Worm (Caenorhabditis elegans) whole organism, mixed stage, embryonic: ENCODE measurements around the gene srh-39.

Experiments used
- bed-3 ChIP-seq: fragments of 200-800 bp; sonication (Bioruptor generic); optimal IDR thresholded peaks from 3 replicates; lab custom pipeline; 2018; ENCODE audit warnings: mild to moderate bottlenecking, missing genetic modification characterization, moderate library complexity, missing compliant biosample characterization
- blmp-1 ChIP-seq: fragments of 150-350 bp; optimal IDR thresholded peaks from 2 replicates; lab custom pipeline; 2014; ENCODE audit warnings: missing biosample characterization, missing genetic modification characterization
- ceh-39 ChIP-seq: fragments of 150-350 bp; optimal IDR thresholded peaks from 2 replicates; lab custom pipeline; 2014; ENCODE audit warnings: missing biosample characterization, missing genetic modification characterization
- ceh-43 ChIP-seq: fragments of 200-800 bp; sonication (Bioruptor generic); optimal IDR thresholded peaks from 2 replicates; lab custom pipeline; 2018; ENCODE audit warnings: mild to moderate bottlenecking, missing genetic modification characterization, moderate library complexity, missing compliant biosample characterization
- ceh-83 ChIP-seq: fragments of 200-800 bp; sonication (Bioruptor generic); optimal IDR thresholded peaks from 2 replicates; lab custom pipeline; 2018; ENCODE audit warnings: mild to moderate bottlenecking, missing genetic modification characterization, missing compliant biosample characterization
- ces-1 ChIP-seq: fragments of 150-350 bp; optimal IDR thresholded peaks from 2 replicates; lab custom pipeline; 2014; ENCODE audit warnings: missing biosample characterization, missing genetic modification reagents, missing genetic modification characterization
- cnd-1 ChIP-seq: fragments of 200-800 bp; sonication (Bioruptor generic); optimal IDR thresholded peaks from 2 replicates; lab custom pipeline; 2018; ENCODE audit warnings: mild to moderate bottlenecking, missing genetic modification characterization, missing compliant biosample characterization
- drap-1 ChIP-seq: fragments of 200-800 bp; sonication (Bioruptor generic); optimal IDR thresholded peaks from 3 replicates; lab custom pipeline; 2018; ENCODE audit warnings: mild to moderate bottlenecking, missing genetic modification characterization, missing compliant biosample characterization
- elt-1 ChIP-seq: sonication (generic microtip); optimal IDR thresholded peaks from 2 replicates; lab custom pipeline; 2017; ENCODE audit warnings: missing genetic modification characterization, mild to moderate bottlenecking, missing compliant biosample characterization, antibody characterized with exemption, moderate library complexity, borderline replicate concordance; ENCODE audit not compliant: insufficient read depth
- flh-1 ChIP-seq: fragments of 200-800 bp; sonication (Bioruptor generic); optimal IDR thresholded peaks from 2 replicates; lab custom pipeline; 2018; ENCODE audit warnings: mild to moderate bottlenecking, missing genetic modification characterization, moderate library complexity, missing compliant biosample characterization
- ham-2 ChIP-seq: fragments of 200-800 bp; sonication (Bioruptor generic); optimal IDR thresholded peaks from 2 replicates; lab custom pipeline; 2018; ENCODE audit warnings: mild to moderate bottlenecking, missing genetic modification characterization, missing compliant biosample characterization
- hlh-1 ChIP-seq: fragments of 150-350 bp; optimal IDR thresholded peaks from 2 replicates; lab custom pipeline; 2014; ENCODE audit warnings: missing biosample characterization, missing genetic modification reagents, missing genetic modification characterization
- lin-13 ChIP-seq: fragments of 150-350 bp; optimal IDR thresholded peaks from 2 replicates; lab custom pipeline; 2014; ENCODE audit warnings: missing biosample characterization, missing genetic modification characterization
- lin-32 ChIP-seq: fragments of 200-800 bp; sonication (Bioruptor generic); optimal IDR thresholded peaks from 2 replicates; lab custom pipeline; 2018; ENCODE audit warnings: mild to moderate bottlenecking, missing genetic modification characterization, missing compliant biosample characterization
- lsy-2 ChIP-seq: fragments of 150-350 bp; optimal IDR thresholded peaks from 2 replicates; lab custom pipeline; 2014; ENCODE audit warnings: missing biosample characterization, missing genetic modification characterization
- mep-1 ChIP-seq: fragments of 150-350 bp; optimal IDR thresholded peaks from 2 replicates; lab custom pipeline; 2017; ENCODE audit warnings: missing biosample characterization, missing genetic modification reagents, missing genetic modification characterization, inconsistent platforms
- mls-2 ChIP-seq: sonication (generic microtip); optimal IDR thresholded peaks from 2 replicates; lab custom pipeline; 2016; ENCODE audit warnings: mild to moderate bottlenecking, missing genetic modification characterization, moderate library complexity, missing compliant biosample characterization
- nhr-12 ChIP-seq: fragments of 150-350 bp; optimal IDR thresholded peaks from 2 replicates; lab custom pipeline; 2014; ENCODE audit warnings: missing biosample characterization, missing genetic modification characterization
- nhr-2 ChIP-seq: fragments of 150-350 bp; optimal IDR thresholded peaks from 2 replicates; lab custom pipeline; 2014; ENCODE audit warnings: missing biosample characterization, missing genetic modification characterization
- nhr-28 ChIP-seq: fragments of 150-350 bp; optimal IDR thresholded peaks from 2 replicates; lab custom pipeline; 2014; ENCODE audit warnings: missing biosample characterization, missing genetic modification characterization
- pha-4 ChIP-seq: fragments of 150-350 bp; optimal IDR thresholded peaks from 2 replicates; lab custom pipeline; 2018; ENCODE audit warnings: missing biosample characterization, missing genetic modification reagents, missing genetic modification characterization
- sem-2 ChIP-seq: fragments of 200-800 bp; sonication (Bioruptor generic); optimal IDR thresholded peaks from 2 replicates; lab custom pipeline; 2018; ENCODE audit warnings: mild to moderate bottlenecking, missing genetic modification characterization, missing compliant biosample characterization
- tbx-8 ChIP-seq: fragments of 200-800 bp; sonication (Bioruptor generic); optimal IDR thresholded peaks from 2 replicates; lab custom pipeline; 2018; ENCODE audit warnings: mild to moderate bottlenecking, missing genetic modification characterization, moderate library complexity, missing compliant biosample characterization
- unc-120 ChIP-seq: sonication (generic microtip); optimal IDR thresholded peaks from 2 replicates; lab custom pipeline; 2017; ENCODE audit warnings: missing genetic modification characterization, missing compliant biosample characterization; ENCODE audit not compliant: poor library complexity, severe bottlenecking
- unc-39 ChIP-seq: fragments of 150-350 bp; optimal IDR thresholded peaks from 2 replicates; lab custom pipeline; 2014; ENCODE audit warnings: missing biosample characterization, missing genetic modification characterization
- unc-62 ChIP-seq: fragments of 150-350 bp; optimal IDR thresholded peaks from 2 replicates; lab custom pipeline; 2014; ENCODE audit warnings: missing biosample characterization, missing genetic modification reagents, missing genetic modification characterization
- zip-8 ChIP-seq: fragments of 150-350 bp; optimal IDR thresholded peaks from 2 replicates; lab custom pipeline; 2014; ENCODE audit warnings: missing biosample characterization, missing genetic modification characterization
- ztf-11 ChIP-seq: fragments of 150-350 bp; optimal IDR thresholded peaks from 2 replicates; lab custom pipeline; 2014; ENCODE audit warnings: missing biosample characterization, missing genetic modification characterization

srh-39 gene

DNA sequence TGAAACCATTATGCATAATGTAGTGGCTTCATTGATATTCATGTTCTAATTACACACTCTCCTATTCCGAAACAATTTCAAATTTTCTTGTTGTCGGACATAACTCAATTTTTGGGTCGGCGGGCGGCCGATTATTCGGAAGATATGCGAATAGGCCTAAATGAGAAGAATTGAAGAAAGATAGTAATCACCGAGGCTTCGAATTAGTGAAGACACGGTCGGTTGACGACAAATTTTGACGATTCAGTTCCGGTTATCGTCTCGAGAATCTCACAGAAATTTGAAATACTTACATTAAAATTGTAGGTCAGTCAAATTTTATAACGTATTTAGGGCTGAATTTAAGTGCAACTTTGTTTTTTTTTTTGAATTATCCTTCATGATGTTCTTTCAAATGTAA is 37.8 kb upstream of the srh-39 start:
- peak; percentile 62 for TF ChIP-seq elt-1 (tag; lab: Kevin White, UChicago)
- TF ChIP-seq ces-1: peak; percentile 86
- no peak for TF ChIP-seq bed-3 (GFP tag; lab: Kevin White, UChicago)
- TF ChIP-seq, all 35 proteins: peak for 2

DNA sequence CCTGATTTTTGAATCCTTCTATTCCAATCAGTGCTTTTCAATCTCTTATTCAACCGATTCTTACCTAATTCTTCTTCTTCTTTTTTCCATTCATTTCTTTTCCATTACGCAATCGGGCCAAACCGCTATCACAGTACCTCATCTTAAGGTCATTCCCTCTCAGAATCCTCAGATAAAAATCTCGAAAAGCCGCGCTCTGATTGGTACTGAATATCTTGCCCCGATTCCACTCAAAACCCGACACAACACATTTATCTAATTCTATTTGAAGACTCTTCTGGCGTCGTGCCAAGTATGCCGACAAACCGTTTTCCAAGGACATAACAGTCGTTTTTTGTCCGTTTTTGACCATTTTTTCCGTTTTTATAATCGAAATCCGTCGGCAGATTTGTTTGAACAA is 36.5 kb upstream of the srh-39 start:
- TF ChIP-seq zip-8 (tag; lab: Kevin White, UChicago): peak; percentile 36
- peak; percentile 97 for TF ChIP-seq elt-1 (tag; lab: Kevin White, UChicago)
- no peak for TF ChIP-seq lsy-2 (tag; lab: Kevin White, UChicago)
- TF ChIP-seq, all 35 proteins: peak for 2

DNA sequence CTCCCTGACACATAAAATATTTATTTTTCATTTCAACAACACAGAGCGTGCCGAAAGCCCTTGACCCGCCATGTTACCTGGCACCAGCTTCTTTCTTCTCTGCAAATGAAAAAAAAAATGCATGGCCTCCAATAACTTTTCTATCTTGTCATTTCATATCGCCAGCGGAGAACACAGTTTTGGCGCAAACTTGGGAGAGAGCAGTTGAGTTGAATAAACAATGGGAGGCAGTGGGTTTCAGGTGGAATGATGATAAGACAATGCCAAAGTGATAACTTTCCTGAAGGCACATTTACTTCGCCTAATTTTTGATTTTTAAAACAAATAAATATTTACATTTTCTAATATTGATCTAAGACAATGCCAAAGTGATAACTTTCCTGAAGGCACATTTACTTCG is 35.9 kb upstream of the srh-39 start:
- TF ChIP-seq ces-1 (no peak), nhr-28 (tag; lab: Kevin White, UChicago) (no peak), lin-32 (GFP tag; lab: Kevin White, UChicago) (no peak), flh-1 (GFP tag; lab: Kevin White, UChicago) (no peak), mls-2 (tag; lab: Kevin White, UChicago) (no peak)

DNA sequence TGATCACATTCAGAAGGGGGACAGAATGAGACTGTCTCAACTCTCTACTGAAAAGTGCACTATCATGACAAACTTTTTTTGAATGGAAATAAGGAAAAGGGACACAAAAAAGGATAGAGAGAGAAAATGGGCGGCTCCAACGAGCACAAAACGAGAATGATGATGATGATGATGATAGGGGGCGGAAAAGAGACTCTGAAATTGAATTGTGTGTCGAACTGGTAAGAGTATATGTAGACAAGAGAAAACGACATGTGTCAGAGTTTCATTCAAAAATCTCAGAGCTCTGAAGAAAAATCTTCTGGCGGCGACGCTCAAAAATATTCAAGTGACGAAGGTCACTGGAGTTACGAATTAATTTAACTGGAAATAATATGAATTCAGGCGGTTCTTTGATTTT is 29.9 kb upstream of the srh-39 start:
- TF ChIP-seq ces-1 (peak; percentile 52), lin-13 (tag; lab: Kevin White, UChicago) (no peak)

DNA sequence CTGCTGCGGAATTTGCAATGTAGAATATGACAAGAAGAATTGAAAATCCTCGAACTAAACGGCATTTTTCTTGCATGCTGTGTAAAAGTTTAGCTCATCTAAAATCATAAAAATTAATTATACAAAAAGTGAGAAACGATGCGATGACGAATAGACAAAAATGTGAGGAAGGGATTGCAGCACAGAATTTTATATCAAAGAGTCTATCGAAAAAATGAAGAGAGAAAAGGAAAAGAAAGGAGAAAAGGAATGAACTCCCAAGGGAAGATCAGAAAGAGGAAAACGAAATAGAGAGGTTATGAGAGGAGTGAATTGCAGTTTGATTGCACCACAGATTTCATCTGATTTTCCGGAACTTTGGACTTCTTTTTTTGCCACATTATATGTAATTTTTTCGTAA is 28.9 kb upstream of the srh-39 start, which contains the start of gene glr-4:
Gene glr-4, minus strand, starts transcription at position 101 of the 400 bp plus-strand sequence.
- TF ChIP-seq ztf-11 (tag; lab: Kevin White, UChicago): no peak
- TF ChIP-seq cnd-1: no peak
- TF ChIP-seq ceh-43 (GFP tag; lab: Kevin White, UChicago): no peak
- no peak for TF ChIP-seq unc-62 (GFP tag; lab: Kevin White, UChicago)
- no peak for TF ChIP-seq nhr-28 (tag; lab: Kevin White, UChicago)
- peak; percentile 5 for TF ChIP-seq ces-1

DNA sequence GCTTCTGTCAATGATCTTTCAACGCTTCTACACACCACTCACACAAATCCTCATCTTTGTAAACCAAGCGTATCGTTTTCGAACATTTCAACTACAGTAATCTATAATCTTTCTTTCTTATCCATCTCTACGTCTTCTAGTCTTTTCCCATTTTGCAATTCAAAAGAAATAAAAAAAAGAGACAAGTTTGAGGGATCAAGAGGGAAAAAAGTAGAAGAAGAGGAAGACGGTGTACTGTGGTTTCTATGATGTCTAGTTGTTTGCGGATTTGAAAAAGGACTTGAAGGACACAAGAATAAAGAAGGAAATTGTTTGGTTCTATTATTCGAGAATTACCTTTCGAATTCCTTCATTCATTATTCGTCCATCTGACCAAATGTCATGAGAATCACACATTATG is 27.2 kb upstream of the srh-39 start:
- no peak for TF ChIP-seq mep-1 (tag; lab: Kevin White, UChicago)
- TF ChIP-seq cnd-1: no peak
- no peak for TF ChIP-seq blmp-1 (tag; lab: Kevin White, UChicago)
- no peak for TF ChIP-seq ces-1
- no peak for TF ChIP-seq tbx-8 (GFP tag; lab: Kevin White, UChicago)
- no peak for TF ChIP-seq elt-1 (tag; lab: Kevin White, UChicago)
- no peak for TF ChIP-seq bed-3 (GFP tag; lab: Kevin White, UChicago)
- no peak for TF ChIP-seq hlh-1
- no peak for TF ChIP-seq drap-1 (GFP tag; lab: Kevin White, UChicago)
- TF ChIP-seq, all 35 proteins: peak for 0

DNA sequence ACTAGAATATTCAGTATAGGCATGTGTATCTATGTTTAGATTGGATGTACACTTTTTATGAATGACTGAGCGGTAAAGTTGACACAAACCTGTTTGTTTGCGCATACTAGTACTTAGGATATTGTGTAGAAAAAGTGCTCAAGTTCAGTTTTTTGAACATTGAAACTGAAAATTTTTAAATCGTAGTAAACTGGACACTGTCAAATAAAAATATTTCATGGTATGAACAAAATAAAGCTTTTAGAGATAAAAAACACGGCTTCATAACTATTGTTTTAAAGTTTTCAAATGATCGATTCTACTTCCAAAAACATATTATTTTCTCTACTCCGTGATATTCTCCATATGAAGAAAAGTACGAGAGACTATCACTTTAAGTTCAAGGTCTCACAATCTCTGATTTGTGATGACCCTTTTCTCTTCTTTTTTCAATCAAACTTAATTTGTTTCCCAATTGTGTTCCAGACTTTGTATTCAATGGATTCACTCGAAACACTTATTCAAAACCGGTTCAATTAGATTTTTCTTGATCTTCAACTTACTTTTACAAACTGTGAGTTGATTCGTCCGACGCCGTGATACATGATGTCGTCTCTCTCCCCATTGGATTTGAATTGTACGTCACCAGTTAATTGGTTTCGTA is 26.2 kb upstream of the srh-39 start:
- TF ChIP-seq bed-3 (GFP tag; lab: Kevin White, UChicago): no peak
- no peak for TF ChIP-seq unc-39 (tag; lab: Kevin White, UChicago)
- no peak for TF ChIP-seq unc-120 (tag; lab: Kevin White, UChicago)
- no peak for TF ChIP-seq tbx-8 (GFP tag; lab: Kevin White, UChicago)
- TF ChIP-seq unc-62 (GFP tag; lab: Kevin White, UChicago): no peak
- TF ChIP-seq flh-1 (GFP tag; lab: Kevin White, UChicago): no peak
- no peak for TF ChIP-seq ceh-83 (GFP tag; lab: Kevin White, UChicago)
- TF ChIP-seq cnd-1: no peak

DNA sequence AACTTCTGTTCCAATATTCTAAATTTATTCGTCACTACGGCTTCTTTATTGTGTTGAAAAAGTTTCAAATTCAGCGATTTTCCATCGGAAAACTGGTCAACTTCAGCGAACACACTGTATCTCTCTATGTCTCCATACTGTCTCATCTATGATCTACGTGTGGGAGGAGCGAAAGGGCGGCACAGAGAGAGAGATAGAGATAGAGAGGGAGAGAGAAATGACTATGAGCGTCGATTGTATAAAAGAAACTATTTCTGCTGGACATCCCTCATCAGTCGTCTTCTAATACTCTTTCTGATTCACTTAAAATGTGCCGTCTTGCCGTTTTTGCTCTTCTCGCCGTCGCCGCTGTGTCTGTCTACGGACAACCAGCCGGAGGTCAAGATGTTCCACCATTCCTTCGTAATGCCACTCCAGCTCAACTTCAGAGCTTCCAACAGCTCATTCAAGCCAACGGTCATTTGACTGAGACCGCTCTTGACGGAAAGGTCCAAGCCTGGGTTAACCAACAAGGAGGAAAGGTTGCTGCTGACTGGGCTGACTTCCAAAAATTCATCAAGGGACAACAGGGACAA is 25.1 kb upstream of the srh-39 start, which contains the start of gene srlf-1:
Gene srlf-1, plus strand, starts transcription at position 268 of the 575 bp plus-strand sequence.
- no peak for TF ChIP-seq unc-39 (tag; lab: Kevin White, UChicago)
- no peak for TF ChIP-seq ceh-83 (GFP tag; lab: Kevin White, UChicago)
- TF ChIP-seq tbx-8 (GFP tag; lab: Kevin White, UChicago): no peak
- no peak for TF ChIP-seq lsy-2 (tag; lab: Kevin White, UChicago)
- no peak for TF ChIP-seq ham-2 (GFP tag; lab: Kevin White, UChicago)
- TF ChIP-seq pha-4 (tag; lab: Kevin White, UChicago): no peak
- no peak for TF ChIP-seq ces-1
- no peak for TF ChIP-seq nhr-28 (tag; lab: Kevin White, UChicago)
- TF ChIP-seq bed-3 (GFP tag; lab: Kevin White, UChicago): no peak
- TF ChIP-seq zip-8 (tag; lab: Kevin White, UChicago): no peak
- TF ChIP-seq nhr-12: no peak
- no peak for TF ChIP-seq ceh-39 (tag; lab: Kevin White, UChicago)
- no peak for TF ChIP-seq nhr-2 (tag; lab: Kevin White, UChicago)
- no peak for TF ChIP-seq sem-2 (GFP tag; lab: Kevin White, UChicago)
- TF ChIP-seq cnd-1: no peak
- no peak for TF ChIP-seq flh-1 (GFP tag; lab: Kevin White, UChicago)
